Worm (Caenorhabditis elegans): ENCODE results near the gene F10B5.3.

- TF ChIP-seq T22C8.4 (GFP tag; IDR thresholded peaks at IDR 0.05) (no peak), ztf-29 (GFP tag; IDR thresholded peaks at IDR 0.05) (no peak), flt-1 (GFP tag; IDR thresholded peaks at IDR 0.05) (no peak)
These were observed 44.8 kb downstream of the F10B5.3 start, which contains the start of gene sfxn-5 for ce11 chrII:8104998-8105397.

Data from whole organism, midembryonic.